Fruit fly (Drosophila melanogaster) Kc167 (cell line): ENCODE data around the gene sick.

Source experiments
- Sin3A ChIP-seq: fragments of >200 bp; optimal IDR thresholded peaks from 2 replicates; lab custom pipeline; 2018; ENCODE audit warnings: missing external identifiers
- h ChIP-seq: fragments of >200 bp; optimal IDR thresholded peaks from 3 replicates; lab custom pipeline; 2018; ENCODE audit warnings: missing external identifiers
- insv ChIP-seq: fragments of >200 bp; optimal IDR thresholded peaks from 3 replicates; lab custom pipeline; 2018; ENCODE audit warnings: missing external identifiers
- ttk ChIP-seq: sonication (Bioruptor generic); optimal IDR thresholded peaks from 2 replicates; lab custom pipeline; 2017; ENCODE audit warnings: missing external identifiers

dm6 chr2L:19750571-19750970, 45.6 kb upstream of the sick start:
- no peak for TF ChIP-seq ttk (lab: Kevin White, UChicago)
- no peak for TF ChIP-seq insv (lab: Kevin White, UChicago)
- TF ChIP-seq h (lab: Kevin White, UChicago), result no peak
- no peak for TF ChIP-seq Sin3A (lab: Kevin White, UChicago)
